Fruit fly (Drosophila melanogaster): Measurements from ENCODE around the gene Srrm1.

The Srrm1 gene

DNA sequence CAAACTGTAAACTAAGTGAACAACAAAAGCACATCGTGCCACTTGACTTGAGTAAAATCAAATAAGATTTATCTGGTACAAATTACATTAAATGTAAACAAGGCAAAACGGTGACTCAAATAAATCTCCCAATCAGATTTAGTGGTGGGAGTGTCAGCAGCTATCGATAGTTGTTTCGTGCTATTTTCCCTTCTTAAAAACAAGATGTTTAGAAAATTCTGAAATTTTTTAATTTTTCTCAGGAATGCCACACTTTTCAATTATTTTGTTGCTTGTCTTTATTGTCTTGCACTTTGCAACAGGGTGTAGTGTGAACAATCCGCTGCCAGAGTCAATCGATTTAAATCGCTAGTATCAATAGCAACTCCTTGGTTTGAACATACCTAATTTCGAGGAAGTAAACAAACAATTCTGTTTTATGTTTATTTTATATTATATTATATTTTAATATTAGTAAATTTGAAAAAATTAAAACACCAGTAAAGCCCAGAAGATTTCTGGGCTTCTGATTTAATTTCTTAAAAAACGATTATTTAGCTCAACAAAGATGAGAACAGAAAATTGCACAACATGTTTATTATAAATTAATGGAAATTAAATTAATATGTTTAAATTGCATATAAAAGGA is 21.3 kb upstream of the Srrm1 start, which contains the start of gene MICAL-like (continued):
- no peak for TF ChIP-seq CG12219 (GFP tag; optimal IDR thresholded peaks at IDR 0.05)
- TF ChIP-seq hbn (GFP tag; IDR thresholded peaks at IDR 0.05; ENCODE audit: partially characterized antibody) = peak; percentile 88
- peak; percentile 4 for TF ChIP-seq CG9609 (GFP tag; optimal IDR thresholded peaks at IDR 0.05)
- TF ChIP-seq Oaz (GFP tag; IDR thresholded peaks at IDR 0.05) = no peak
- TF ChIP-seq B-H2 (GFP tag; optimal IDR thresholded peaks at IDR 0.05) = no peak
- peak; percentile 73 for TF ChIP-seq CG16813 (GFP tag; IDR thresholded peaks at IDR 0.05; ENCODE audit: partially characterized antibody)
- TF ChIP-seq Adf1 (GFP tag; IDR thresholded peaks at IDR 0.05) = no peak
- peak; percentile 19 for TF ChIP-seq CG15514 (GFP tag; optimal IDR thresholded peaks at IDR 0.05)
- TF ChIP-seq Max (GFP tag; optimal IDR thresholded peaks at IDR 0.05) = no peak
- no peak for TF ChIP-seq CG15696 (tag; optimal IDR thresholded peaks at IDR 0.05)
- no peak for TF ChIP-seq BtbVII (GFP tag; optimal IDR thresholded peaks at IDR 0.05)
- TF ChIP-seq CG34422 (GFP tag; IDR thresholded peaks at IDR 0.05) = peak; percentile 27; the same call in 1 of the 3 replicates
- 0 out of 3 replicates have a peak, but pooled peaks have one; percentile 33 for TF ChIP-seq Optix (GFP tag; IDR thresholded peaks at IDR 0.05)
- TF ChIP-seq fd96Cb (tag; optimal IDR thresholded peaks at IDR 0.05) = no peak
- TF ChIP-seq CG8290 (GFP tag; optimal IDR thresholded peaks at IDR 0.05) = peak; percentile 47
- peak; percentile 14 to 26 for TF ChIP-seq CG8290 (tag; optimal IDR thresholded peaks at IDR 0.05)
- no peak for TF ChIP-seq cato (GFP tag; optimal IDR thresholded peaks at IDR 0.05; ENCODE audit: borderline replicate concordance)
- TF ChIP-seq slbo (GFP tag; IDR thresholded peaks at IDR 0.05) = peak; percentile 62
- TF ChIP-seq ro (GFP tag; IDR thresholded peaks at IDR 0.05) = no peak
- no peak for TF ChIP-seq btn (GFP tag; optimal IDR thresholded peaks at IDR 0.05)
- TF ChIP-seq CG12104 (GFP tag; optimal IDR thresholded peaks at IDR 0.05) = no peak
- no peak for TF ChIP-seq bigmax (GFP tag; optimal IDR thresholded peaks at IDR 0.05)
- no peak for TF ChIP-seq CG2875 (GFP tag; optimal IDR thresholded peaks at IDR 0.05)
- no peak for TF ChIP-seq CrebB (tag; optimal IDR thresholded peaks at IDR 0.05)
- no peak for TF ChIP-seq fd3F (GFP tag; optimal IDR thresholded peaks at IDR 0.05)
- TF ChIP-seq CG15073 (GFP tag; optimal IDR thresholded peaks at IDR 0.05) = peak; percentile 2
- no peak for TF ChIP-seq dimm (GFP tag; IDR thresholded peaks at IDR 0.05)
- TF ChIP-seq H2.0 (GFP tag; IDR thresholded peaks at IDR 0.05) = peak; percentile 13; the same call in 1 of the 2 replicates
- TF ChIP-seq gce (GFP tag; IDR thresholded peaks at IDR 0.05) = no peak
- no peak for TF ChIP-seq sr (GFP tag; IDR thresholded peaks at IDR 0.05)
- TF ChIP-seq Myb (GFP tag; optimal IDR thresholded peaks at IDR 0.05) = peak; percentile 14
- TF ChIP-seq CG30431 (GFP tag; optimal IDR thresholded peaks at IDR 0.05) = no peak
- TF ChIP-seq CG10959 (GFP tag; IDR thresholded peaks at IDR 0.05) = peak; percentile 23; the same call in 1 of the 2 replicates
- no peak for TF ChIP-seq ewg (GFP tag; optimal IDR thresholded peaks at IDR 0.05)
- TF ChIP-seq zfh2 (GFP tag; optimal IDR thresholded peaks at IDR 0.05) = peak; percentile 50
- TF ChIP-seq pan (optimal IDR thresholded peaks at IDR 0.05) = no peak
- peak in 1 of 2 experiments; percentile 8 for TF ChIP-seq pan (GFP tag; optimal IDR thresholded peaks at IDR 0.05 in 1 of 2, IDR thresholded peaks at IDR 0.05 in 1 of 2)
- no peak for TF ChIP-seq CG10321 (GFP tag; IDR thresholded peaks at IDR 0.05)
- no peak for TF ChIP-seq CG11723 (GFP tag; optimal IDR thresholded peaks at IDR 0.05)
- no peak for TF ChIP-seq br (optimal IDR thresholded peaks at IDR 0.05)
- peak in 1 of 2 experiments; percentile 89 for TF ChIP-seq insv (GFP tag; optimal IDR thresholded peaks at IDR 0.05)
- TF ChIP-seq CG11456 (GFP tag; IDR thresholded peaks at IDR 0.05) = peak; percentile 4; the same call in 1 of the 3 replicates
- TF ChIP-seq ftz-f1 (GFP tag; optimal IDR thresholded peaks at IDR 0.05) = no peak
- TF ChIP-seq Doc2 (GFP tag; IDR thresholded peaks at IDR 0.05) = no peak
- TF ChIP-seq dmrt99B (tag; optimal IDR thresholded peaks at IDR 0.05) = no peak
- TF ChIP-seq CG4424 (GFP tag; optimal IDR thresholded peaks at IDR 0.05) = no peak
- TF ChIP-seq p53 (GFP tag; optimal IDR thresholded peaks at IDR 0.05) = no peak
- no peak for TF ChIP-seq ham (GFP tag; IDR thresholded peaks at IDR 0.05)
- no peak for TF ChIP-seq bowl (GFP tag; IDR thresholded peaks at IDR 0.05)
- no peak for TF ChIP-seq CG3726 (GFP tag; IDR thresholded peaks at IDR 0.05)
- no peak for TF ChIP-seq Vsx1 (GFP tag; optimal IDR thresholded peaks at IDR 0.05)
- no peak for TF ChIP-seq CG1529 (GFP tag; optimal IDR thresholded peaks at IDR 0.05)
